Worm (Caenorhabditis elegans) whole organism, late embryonic: ENCODE data around the gene T23G7.3.

Experiments used
- C08G9.2 ChIP-seq: sonication (generic microtip); optimal IDR thresholded peaks from 2 replicates; lab custom pipeline; 2016; ENCODE audit warnings: mild to moderate bottlenecking, missing genetic modification characterization, moderate library complexity, missing compliant biosample characterization
- K02D7.2 ChIP-seq: sonication (generic microtip); optimal IDR thresholded peaks from 2 replicates; lab custom pipeline; 2017; ENCODE audit warnings: mild to moderate bottlenecking, missing genetic modification characterization, missing compliant biosample characterization
- K09A11.1 ChIP-seq: sonication (generic microtip); optimal IDR thresholded peaks from 2 replicates; lab custom pipeline; 2017; ENCODE audit warnings: antibody characterized with exemption, mild to moderate bottlenecking, missing genetic modification characterization, missing compliant biosample characterization; ENCODE audit not compliant: insufficient read depth
- ahr-1 ChIP-seq: sonication (generic microtip); optimal IDR thresholded peaks from 2 replicates; lab custom pipeline; 2016; ENCODE audit warnings: missing genetic modification characterization, missing compliant biosample characterization
- ama-1 ChIP-seq: fragments of 150-350 bp; optimal IDR thresholded peaks from 2 replicates; lab custom pipeline; 2014
- ceh-14 ChIP-seq: sonication (generic microtip); optimal IDR thresholded peaks from 2 replicates; lab custom pipeline; 2016; ENCODE audit warnings: missing genotype, missing genetic modification characterization, missing compliant biosample characterization
- ceh-19 ChIP-seq: fragments of 200-800 bp; sonication (Bioruptor generic); optimal IDR thresholded peaks from 2 replicates; lab custom pipeline; 2018; ENCODE audit warnings: mild to moderate bottlenecking, missing genetic modification characterization, missing compliant biosample characterization
- ceh-2 ChIP-seq: sonication (generic microtip); optimal IDR thresholded peaks from 2 replicates; lab custom pipeline; 2016; ENCODE audit warnings: missing genotype, missing genetic modification characterization, missing compliant biosample characterization
- ceh-30 ChIP-seq: fragments of 150-350 bp; optimal IDR thresholded peaks from 2 replicates; lab custom pipeline; 2014; ENCODE audit warnings: missing biosample characterization, missing genetic modification characterization
- ceh-31 ChIP-seq: sonication (generic microtip); optimal IDR thresholded peaks from 2 replicates; lab custom pipeline; 2016; ENCODE audit warnings: missing genetic modification characterization, missing compliant biosample characterization
- ceh-34 ChIP-seq: sonication (generic microtip); optimal IDR thresholded peaks from 2 replicates; lab custom pipeline; 2016; ENCODE audit warnings: mild to moderate bottlenecking, missing genetic modification characterization, missing compliant biosample characterization
- ceh-6 ChIP-seq: fragments of 200-800 bp; sonication (Bioruptor generic); optimal IDR thresholded peaks from 2 replicates; lab custom pipeline; 2018; ENCODE audit warnings: mild to moderate bottlenecking, missing genetic modification characterization, missing compliant biosample characterization
- che-1 ChIP-seq: sonication (generic microtip); optimal IDR thresholded peaks from 2 replicates; lab custom pipeline; 2016; ENCODE audit warnings: mild to moderate bottlenecking, missing genetic modification characterization, missing compliant biosample characterization
- dve-1 ChIP-seq: sonication (generic microtip); optimal IDR thresholded peaks from 2 replicates; lab custom pipeline; 2017; ENCODE audit warnings: antibody characterized with exemption, mild to moderate bottlenecking, missing genetic modification characterization, missing compliant biosample characterization
- ets-4 ChIP-seq: sonication (generic microtip); optimal IDR thresholded peaks from 2 replicates; lab custom pipeline; 2016; ENCODE audit warnings: missing genetic modification characterization, missing compliant biosample characterization
- fkh-10 ChIP-seq: fragments of 150-350 bp; optimal IDR thresholded peaks from 2 replicates; lab custom pipeline; 2014; ENCODE audit warnings: missing biosample characterization, missing genetic modification reagents, missing genetic modification characterization
- fkh-6 ChIP-seq: sonication (generic microtip); optimal IDR thresholded peaks from 2 replicates; lab custom pipeline; 2016; ENCODE audit warnings: missing genetic modification characterization, missing compliant biosample characterization
- hlh-13 ChIP-seq: fragments of 200-800 bp; sonication (Bioruptor generic); optimal IDR thresholded peaks from 2 replicates; lab custom pipeline; 2018; ENCODE audit warnings: mild to moderate bottlenecking, missing genetic modification characterization, missing compliant biosample characterization
- hlh-6 ChIP-seq: sonication (generic microtip); optimal IDR thresholded peaks from 2 replicates; lab custom pipeline; 2016; ENCODE audit warnings: missing genotype, missing genetic modification characterization, missing compliant biosample characterization
- lim-6 ChIP-seq: sonication (generic microtip); optimal IDR thresholded peaks from 2 replicates; lab custom pipeline; 2016; ENCODE audit warnings: missing genetic modification characterization, missing compliant biosample characterization
- mec-3 ChIP-seq: sonication (generic microtip); optimal IDR thresholded peaks from 2 replicates; lab custom pipeline; 2016; ENCODE audit warnings: borderline replicate concordance, missing genetic modification characterization, missing compliant biosample characterization
- npax-4 ChIP-seq: sonication (generic microtip); optimal IDR thresholded peaks from 2 replicates; lab custom pipeline; 2016; ENCODE audit warnings: missing genetic modification characterization, missing compliant biosample characterization
- odd-2 ChIP-seq: sonication (generic microtip); optimal IDR thresholded peaks from 2 replicates; lab custom pipeline; 2017; ENCODE audit warnings: antibody characterized with exemption, mild to moderate bottlenecking, missing genetic modification characterization, missing compliant biosample characterization
- pat-9 ChIP-seq: fragments of 200-800 bp; sonication (Bioruptor generic); optimal IDR thresholded peaks from 2 replicates; lab custom pipeline; 2018; ENCODE audit warnings: mild to moderate bottlenecking, missing genetic modification characterization, moderate library complexity, missing compliant biosample characterization
- pax-1 ChIP-seq: fragments of 150-350 bp; optimal IDR thresholded peaks from 2 replicates; lab custom pipeline; 2014; ENCODE audit warnings: missing biosample characterization, missing genetic modification characterization
- pha-2 ChIP-seq: sonication (generic microtip); optimal IDR thresholded peaks from 2 replicates; lab custom pipeline; 2017; ENCODE audit warnings: mild to moderate bottlenecking, missing genetic modification characterization, missing compliant biosample characterization
- pros-1 ChIP-seq: fragments of 150-350 bp; optimal IDR thresholded peaks from 2 replicates; lab custom pipeline; 2014; ENCODE audit warnings: missing biosample characterization, missing genetic modification reagents, missing genetic modification characterization
- ref-2 ChIP-seq: sonication (generic microtip); optimal IDR thresholded peaks from 2 replicates; lab custom pipeline; 2016; ENCODE audit warnings: missing genetic modification characterization, missing compliant biosample characterization
- tbx-2 ChIP-seq: sonication (generic microtip); optimal IDR thresholded peaks from 2 replicates; lab custom pipeline; 2016; ENCODE audit warnings: missing genetic modification characterization, missing compliant biosample characterization
- ttx-3 ChIP-seq: sonication (generic microtip); optimal IDR thresholded peaks from 2 replicates; lab custom pipeline; 2016; ENCODE audit warnings: missing genetic modification reagents, missing genetic modification characterization, missing compliant biosample characterization
- unc-3 ChIP-seq, 2 experiments: fragments of 200-800 bp in 1 of 2; sonication (Bioruptor generic) in 1 of 2; sonication (generic microtip) in 1 of 2; conservative IDR thresholded peaks in 1 of 2; optimal IDR thresholded peaks in 1 of 2; 2 replicates each; pipeline versions ENCODE4 v1.3.6 to Lab custom; 2016 to 2022; ENCODE audit warnings: missing compliant biosample characterization in 2 of 2, missing genetic modification characterization in 2 of 2, missing genetic modification reagents in 1 of 2
- unc-42 ChIP-seq: sonication (generic microtip); optimal IDR thresholded peaks from 2 replicates; lab custom pipeline; 2016; ENCODE audit warnings: missing genotype, missing genetic modification characterization, missing compliant biosample characterization
- unc-86 ChIP-seq: sonication (generic microtip); optimal IDR thresholded peaks from 2 replicates; lab custom pipeline; 2016; ENCODE audit warnings: missing genetic modification characterization, missing compliant biosample characterization
- zip-5 ChIP-seq: sonication (generic microtip); optimal IDR thresholded peaks from 2 replicates; lab custom pipeline; 2016; ENCODE audit warnings: missing genetic modification characterization, missing compliant biosample characterization

Gene T23G7.3

ce11 chrII:9177080-9177479 lies 9.4 kb upstream of the T23G7.3 start, which contains the start of the genes sec-5 and pir-1:
sec-5 (minus strand) TSS chrII:9177152.
pir-1 (plus strand) TSS chrII:9177300.
- TF ChIP-seq npax-4 (tag; lab: Kevin White, UChicago) (no peak), dve-1 (tag; lab: Kevin White, UChicago) (no peak), unc-42 (tag; lab: Kevin White, UChicago) (peak; percentile 38), ttx-3 (tag; lab: Kevin White, UChicago) (no peak), K09A11.1 (tag; lab: Kevin White, UChicago) (no peak), hlh-13 (GFP tag; lab: Kevin White, UChicago) (no peak), che-1 (tag; lab: Kevin White, UChicago) (no peak), lim-6 (tag; lab: Kevin White, UChicago) (no peak)

ce11 chrII:9176523-9176922 lies 8.9 kb upstream of the T23G7.3 start:
- TF ChIP-seq ceh-2 (tag; lab: Kevin White, UChicago) (no peak), ahr-1 (tag; lab: Kevin White, UChicago) (no peak), unc-3 (GFP tag; conservative IDR thresholded peaks at IDR 0.05; lab: Robert Waterston, UW) (no peak), unc-3 (tag; optimal IDR thresholded peaks at IDR 0.05; lab: Kevin White, UChicago) (no peak)

DNA sequence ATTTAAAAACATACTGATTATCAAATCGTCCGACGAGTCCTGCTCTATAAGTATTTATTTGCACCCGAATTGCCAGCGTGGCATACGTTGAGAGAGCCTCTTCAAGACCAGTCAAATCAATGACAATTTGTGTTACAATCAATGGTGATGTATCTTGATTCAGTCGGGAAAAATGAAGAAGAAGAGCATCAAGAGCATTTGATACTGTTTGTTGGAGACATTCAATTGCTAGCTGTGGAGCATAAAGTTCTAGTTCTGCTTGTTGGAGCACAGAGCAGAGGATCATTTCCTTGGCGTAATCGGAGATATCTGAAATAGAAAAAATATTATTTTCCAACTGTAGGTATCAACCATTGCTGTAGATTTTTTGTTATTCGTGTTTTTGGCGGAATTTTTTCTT lies 5.8 kb upstream of the T23G7.3 start:
- TF ChIP-seq ceh-6 (GFP tag; lab: Kevin White, UChicago) (no peak), mec-3 (no peak), pros-1 (tag; lab: Kevin White, UChicago) (no peak), K02D7.2 (tag; lab: Kevin White, UChicago) (no peak)

DNA sequence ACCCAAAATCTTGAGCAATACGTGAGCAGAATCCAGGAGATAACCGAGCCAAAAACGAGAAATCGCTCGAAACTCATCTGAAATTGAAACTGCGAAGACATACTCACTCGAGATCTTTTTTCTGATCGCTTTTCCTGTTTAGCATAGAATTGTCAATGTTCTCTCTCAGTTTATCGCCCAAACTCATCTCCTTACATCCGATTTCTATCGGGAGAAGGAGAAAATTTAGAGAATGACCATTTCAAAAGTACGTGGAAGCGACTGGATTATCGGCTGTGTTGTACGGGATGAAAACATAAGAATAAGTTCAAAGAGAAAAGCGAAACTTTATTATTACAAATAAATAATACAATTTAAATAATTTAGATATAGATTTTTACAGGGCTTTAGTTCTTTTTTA lies 5.2 kb upstream of the T23G7.3 start, which contains the start of gene T23G7.2:
Gene T23G7.2, minus strand, starts transcription at position 101 of the 400 bp plus-strand sequence.
- TF ChIP-seq pat-9 (tag; lab: Kevin White, UChicago) (no peak), ceh-34 (tag; lab: Kevin White, UChicago) (no peak), ceh-14 (tag; lab: Kevin White, UChicago) (no peak), hlh-6 (tag; lab: Kevin White, UChicago) (no peak), ama-1 (lab: Kevin White, UChicago) (no peak), ceh-31 (no peak), odd-2 (tag; lab: Kevin White, UChicago) (no peak), ceh-2 (tag; lab: Kevin White, UChicago) (no peak), unc-86 (tag; lab: Kevin White, UChicago) (no peak), tbx-2 (tag; lab: Kevin White, UChicago) (no peak)

- no peak for TF ChIP-seq pha-2 (tag; lab: Kevin White, UChicago)
These were observed 4.0 kb upstream of the T23G7.3 start for ce11 chrII:9171466-9172187.

DNA sequence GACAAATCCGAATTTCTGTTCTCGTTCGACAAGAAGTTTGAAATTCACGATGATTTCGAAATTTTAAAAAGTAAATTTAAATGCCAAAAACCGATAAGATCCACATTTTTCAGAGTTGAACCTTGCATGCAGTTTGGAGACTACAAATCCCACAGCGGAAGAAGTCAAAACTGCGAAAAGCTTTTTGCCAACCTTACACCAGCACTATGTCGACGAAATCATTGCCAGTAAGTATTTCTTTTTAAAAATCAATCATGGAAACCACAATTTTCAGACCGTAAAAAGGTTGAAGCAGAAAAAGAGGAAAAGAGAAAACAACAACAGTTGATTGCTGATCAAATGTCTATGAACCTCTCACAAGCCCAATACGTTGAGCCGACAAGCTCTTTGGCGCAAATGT lies 3.2 kb upstream of the T23G7.3 start:
- TF ChIP-seq fkh-6, result no peak
- no peak for TF ChIP-seq zip-5 (tag; lab: Kevin White, UChicago)
- no peak for TF ChIP-seq ceh-19 (GFP tag; lab: Kevin White, UChicago)
- TF ChIP-seq pros-1 (tag; lab: Kevin White, UChicago), result no peak
- no peak for TF ChIP-seq ets-4 (tag; lab: Kevin White, UChicago)
- TF ChIP-seq pha-2 (tag; lab: Kevin White, UChicago), result no peak
- no peak for TF ChIP-seq ceh-34 (tag; lab: Kevin White, UChicago)
- no peak for TF ChIP-seq pax-1 (tag; lab: Kevin White, UChicago)
- TF ChIP-seq fkh-10, result no peak
- TF ChIP-seq ref-2 (tag; lab: Kevin White, UChicago), result no peak
- TF ChIP-seq ceh-6 (GFP tag; lab: Kevin White, UChicago), result no peak
- no peak for TF ChIP-seq ceh-30 (tag; lab: Kevin White, UChicago)
- no peak for TF ChIP-seq che-1 (tag; lab: Kevin White, UChicago)
- TF ChIP-seq C08G9.2 (tag; lab: Kevin White, UChicago), result no peak
- TF ChIP-seq ama-1 (lab: Kevin White, UChicago), result no peak
